Worm (Caenorhabditis elegans) whole organism, mixed stage, embryonic: Measurements from ENCODE around the gene ugt-42.

Experiments used
- M03D4.4 ChIP-seq: sonication (generic microtip); optimal IDR thresholded peaks from 2 replicates; lab custom pipeline; 2017; ENCODE audit warnings: mild to moderate bottlenecking, missing genetic modification characterization, missing compliant biosample characterization
- bed-3 ChIP-seq: fragments of 200-800 bp; sonication (Bioruptor generic); optimal IDR thresholded peaks from 3 replicates; lab custom pipeline; 2018; ENCODE audit warnings: mild to moderate bottlenecking, missing genetic modification characterization, moderate library complexity, missing compliant biosample characterization
- blmp-1 ChIP-seq: fragments of 150-350 bp; optimal IDR thresholded peaks from 2 replicates; lab custom pipeline; 2014; ENCODE audit warnings: missing biosample characterization, missing genetic modification characterization
- ceh-39 ChIP-seq: fragments of 150-350 bp; optimal IDR thresholded peaks from 2 replicates; lab custom pipeline; 2014; ENCODE audit warnings: missing biosample characterization, missing genetic modification characterization
- ceh-43 ChIP-seq: fragments of 200-800 bp; sonication (Bioruptor generic); optimal IDR thresholded peaks from 2 replicates; lab custom pipeline; 2018; ENCODE audit warnings: mild to moderate bottlenecking, missing genetic modification characterization, moderate library complexity, missing compliant biosample characterization
- ces-1 ChIP-seq: fragments of 150-350 bp; optimal IDR thresholded peaks from 2 replicates; lab custom pipeline; 2014; ENCODE audit warnings: missing biosample characterization, missing genetic modification reagents, missing genetic modification characterization
- cnd-1 ChIP-seq: fragments of 200-800 bp; sonication (Bioruptor generic); optimal IDR thresholded peaks from 2 replicates; lab custom pipeline; 2018; ENCODE audit warnings: mild to moderate bottlenecking, missing genetic modification characterization, missing compliant biosample characterization
- drap-1 ChIP-seq: fragments of 200-800 bp; sonication (Bioruptor generic); optimal IDR thresholded peaks from 3 replicates; lab custom pipeline; 2018; ENCODE audit warnings: mild to moderate bottlenecking, missing genetic modification characterization, missing compliant biosample characterization
- elt-3 ChIP-seq: fragments of 150-350 bp; optimal IDR thresholded peaks from 2 replicates; lab custom pipeline; 2014; ENCODE audit warnings: missing biosample characterization, missing genetic modification characterization
- flh-1 ChIP-seq: fragments of 200-800 bp; sonication (Bioruptor generic); optimal IDR thresholded peaks from 2 replicates; lab custom pipeline; 2018; ENCODE audit warnings: mild to moderate bottlenecking, missing genetic modification characterization, moderate library complexity, missing compliant biosample characterization
- ham-2 ChIP-seq: fragments of 200-800 bp; sonication (Bioruptor generic); optimal IDR thresholded peaks from 2 replicates; lab custom pipeline; 2018; ENCODE audit warnings: mild to moderate bottlenecking, missing genetic modification characterization, missing compliant biosample characterization
- hlh-1 ChIP-seq: fragments of 150-350 bp; optimal IDR thresholded peaks from 2 replicates; lab custom pipeline; 2014; ENCODE audit warnings: missing biosample characterization, missing genetic modification reagents, missing genetic modification characterization
- lin-13 ChIP-seq: fragments of 150-350 bp; optimal IDR thresholded peaks from 2 replicates; lab custom pipeline; 2014; ENCODE audit warnings: missing biosample characterization, missing genetic modification characterization
- lin-32 ChIP-seq: fragments of 200-800 bp; sonication (Bioruptor generic); optimal IDR thresholded peaks from 2 replicates; lab custom pipeline; 2018; ENCODE audit warnings: mild to moderate bottlenecking, missing genetic modification characterization, missing compliant biosample characterization
- lsy-2 ChIP-seq: fragments of 150-350 bp; optimal IDR thresholded peaks from 2 replicates; lab custom pipeline; 2014; ENCODE audit warnings: missing biosample characterization, missing genetic modification characterization
- mab-5 ChIP-seq: fragments of 150-350 bp; optimal IDR thresholded peaks from 2 replicates; lab custom pipeline; 2014; ENCODE audit warnings: missing biosample characterization, missing genetic modification characterization
- mep-1 ChIP-seq: fragments of 150-350 bp; optimal IDR thresholded peaks from 2 replicates; lab custom pipeline; 2017; ENCODE audit warnings: missing biosample characterization, missing genetic modification reagents, missing genetic modification characterization, inconsistent platforms
- mls-2 ChIP-seq: sonication (generic microtip); optimal IDR thresholded peaks from 2 replicates; lab custom pipeline; 2016; ENCODE audit warnings: mild to moderate bottlenecking, missing genetic modification characterization, moderate library complexity, missing compliant biosample characterization
- nhr-12 ChIP-seq: fragments of 150-350 bp; optimal IDR thresholded peaks from 2 replicates; lab custom pipeline; 2014; ENCODE audit warnings: missing biosample characterization, missing genetic modification characterization
- nhr-2 ChIP-seq: fragments of 150-350 bp; optimal IDR thresholded peaks from 2 replicates; lab custom pipeline; 2014; ENCODE audit warnings: missing biosample characterization, missing genetic modification characterization
- nhr-237 ChIP-seq: fragments of 150-350 bp; optimal IDR thresholded peaks from 2 replicates; lab custom pipeline; 2014; ENCODE audit warnings: missing biosample characterization, missing genetic modification characterization
- nhr-28 ChIP-seq: fragments of 150-350 bp; optimal IDR thresholded peaks from 2 replicates; lab custom pipeline; 2014; ENCODE audit warnings: missing biosample characterization, missing genetic modification characterization
- nhr-76 ChIP-seq: sonication (generic microtip); optimal IDR thresholded peaks from 2 replicates; lab custom pipeline; 2017; ENCODE audit warnings: missing biosample characterization, missing genetic modification characterization
- pha-4 ChIP-seq: fragments of 150-350 bp; optimal IDR thresholded peaks from 2 replicates; lab custom pipeline; 2018; ENCODE audit warnings: missing biosample characterization, missing genetic modification reagents, missing genetic modification characterization
- sem-2 ChIP-seq: fragments of 200-800 bp; sonication (Bioruptor generic); optimal IDR thresholded peaks from 2 replicates; lab custom pipeline; 2018; ENCODE audit warnings: mild to moderate bottlenecking, missing genetic modification characterization, missing compliant biosample characterization
- snpc-4 ChIP-seq: fragments of 150-350 bp; optimal IDR thresholded peaks from 2 replicates; lab custom pipeline; 2014; ENCODE audit warnings: missing biosample characterization, missing genetic modification characterization
- sptf-1 ChIP-seq: sonication (generic microtip); optimal IDR thresholded peaks from 2 replicates; lab custom pipeline; 2017; ENCODE audit warnings: mild to moderate bottlenecking, missing genetic modification characterization, moderate library complexity, missing compliant biosample characterization
- tbx-8 ChIP-seq: fragments of 200-800 bp; sonication (Bioruptor generic); optimal IDR thresholded peaks from 2 replicates; lab custom pipeline; 2018; ENCODE audit warnings: mild to moderate bottlenecking, missing genetic modification characterization, moderate library complexity, missing compliant biosample characterization
- unc-120 ChIP-seq: sonication (generic microtip); optimal IDR thresholded peaks from 2 replicates; lab custom pipeline; 2017; ENCODE audit warnings: missing genetic modification characterization, missing compliant biosample characterization; ENCODE audit not compliant: poor library complexity, severe bottlenecking
- zip-8 ChIP-seq: fragments of 150-350 bp; optimal IDR thresholded peaks from 2 replicates; lab custom pipeline; 2014; ENCODE audit warnings: missing biosample characterization, missing genetic modification characterization
- ztf-11 ChIP-seq: fragments of 150-350 bp; optimal IDR thresholded peaks from 2 replicates; lab custom pipeline; 2014; ENCODE audit warnings: missing biosample characterization, missing genetic modification characterization

Gene ugt-42

ce11 chrV:646888-647287 lies at the start of gene ugt-42:
Gene ugt-42 (plus strand): TSS chrV:647188.
- TF ChIP-seq cnd-1 (no peak), M03D4.4 (no peak), nhr-76 (tag; lab: Kevin White, UChicago) (no peak), nhr-237 (tag; lab: Kevin White, UChicago) (no peak), lsy-2 (tag; lab: Kevin White, UChicago) (no peak), sptf-1 (no peak)

- TF ChIP-seq lin-13 (tag; lab: Kevin White, UChicago) (no peak), ces-1 (GFP tag; lab: Kevin White, UChicago) (no peak), flh-1 (GFP tag; lab: Kevin White, UChicago) (no peak), lin-32 (GFP tag; lab: Kevin White, UChicago) (no peak), bed-3 (GFP tag; lab: Kevin White, UChicago) (no peak), hlh-1 (no peak), nhr-28 (tag; lab: Kevin White, UChicago) (no peak), lsy-2 (tag; lab: Kevin White, UChicago) (no peak), snpc-4 (tag; lab: Kevin White, UChicago) (no peak), cnd-1 (no peak), nhr-12 (tag; lab: Kevin White, UChicago) (no peak), drap-1 (no peak), tbx-8 (GFP tag; lab: Kevin White, UChicago) (no peak), elt-3 (tag; lab: Kevin White, UChicago) (no peak), blmp-1 (tag; lab: Kevin White, UChicago) (no peak)
These were observed 49.2 kb upstream of the ugt-42 start for ce11 chrV:597823-598222.

- TF ChIP-seq nhr-28 (tag; lab: Kevin White, UChicago) (no peak), nhr-12 (tag; lab: Kevin White, UChicago) (no peak), ces-1 (GFP tag; lab: Kevin White, UChicago) (no peak), M03D4.4 (no peak), ceh-39 (tag; lab: Kevin White, UChicago) (no peak), mep-1 (tag; lab: Kevin White, UChicago) (no peak), lin-13 (tag; lab: Kevin White, UChicago) (no peak), ceh-43 (GFP tag; lab: Kevin White, UChicago) (no peak), sptf-1 (no peak), sem-2 (GFP tag; lab: Kevin White, UChicago) (no peak), bed-3 (GFP tag; lab: Kevin White, UChicago) (no peak), lin-32 (GFP tag; lab: Kevin White, UChicago) (no peak), ztf-11 (no peak), ham-2 (GFP tag; lab: Kevin White, UChicago) (no peak), nhr-237 (tag; lab: Kevin White, UChicago) (no peak), flh-1 (GFP tag; lab: Kevin White, UChicago) (no peak), tbx-8 (GFP tag; lab: Kevin White, UChicago) (no peak), nhr-2 (no peak)
These were observed 48.4 kb upstream of the ugt-42 start for ce11 chrV:598626-599025.

ce11 chrV:599783-600182 lies 47.2 kb upstream of the ugt-42 start:
- TF ChIP-seq lsy-2 (tag; lab: Kevin White, UChicago): no peak
- TF ChIP-seq drap-1: no peak
- no peak for TF ChIP-seq ceh-39 (tag; lab: Kevin White, UChicago)
- no peak for TF ChIP-seq nhr-76 (tag; lab: Kevin White, UChicago)
- no peak for TF ChIP-seq sem-2 (GFP tag; lab: Kevin White, UChicago)
- no peak for TF ChIP-seq zip-8
- no peak for TF ChIP-seq nhr-12 (tag; lab: Kevin White, UChicago)
- TF ChIP-seq lin-13 (tag; lab: Kevin White, UChicago): no peak
- TF ChIP-seq mls-2 (tag; lab: Kevin White, UChicago): no peak

- TF ChIP-seq lin-32 (GFP tag; lab: Kevin White, UChicago) (no peak), bed-3 (GFP tag; lab: Kevin White, UChicago) (no peak), pha-4 (tag; lab: Kevin White, UChicago) (no peak), unc-120 (tag; lab: Kevin White, UChicago) (no peak), mep-1 (tag; lab: Kevin White, UChicago) (no peak), tbx-8 (GFP tag; lab: Kevin White, UChicago) (no peak), mab-5 (no peak), nhr-12 (tag; lab: Kevin White, UChicago) (no peak), lsy-2 (tag; lab: Kevin White, UChicago) (no peak), nhr-237 (tag; lab: Kevin White, UChicago) (no peak), ces-1 (GFP tag; lab: Kevin White, UChicago) (no peak)
These were observed 46.8 kb upstream of the ugt-42 start, which contains the start of gene nhr-251 for ce11 chrV:600231-600630. Gene nhr-251 (plus strand): TSS chrV:600531.
